Worm (Caenorhabditis elegans) whole organism, mixed stage, embryonic: Measurements from ENCODE around the gene C12D8.20.

Source experiments
- ceh-43 ChIP-seq: fragments of 200-800 bp; sonication (Bioruptor generic); optimal IDR thresholded peaks from 2 replicates; lab custom pipeline; 2018; ENCODE audit warnings: mild to moderate bottlenecking, missing genetic modification characterization, moderate library complexity, missing compliant biosample characterization
- ces-1 ChIP-seq: fragments of 150-350 bp; optimal IDR thresholded peaks from 2 replicates; lab custom pipeline; 2014; ENCODE audit warnings: missing biosample characterization, missing genetic modification reagents, missing genetic modification characterization
- drap-1 ChIP-seq: fragments of 200-800 bp; sonication (Bioruptor generic); optimal IDR thresholded peaks from 3 replicates; lab custom pipeline; 2018; ENCODE audit warnings: mild to moderate bottlenecking, missing genetic modification characterization, missing compliant biosample characterization
- elt-1 ChIP-seq: sonication (generic microtip); optimal IDR thresholded peaks from 2 replicates; lab custom pipeline; 2017; ENCODE audit warnings: missing genetic modification characterization, mild to moderate bottlenecking, missing compliant biosample characterization, antibody characterized with exemption, moderate library complexity, borderline replicate concordance; ENCODE audit not compliant: insufficient read depth
- elt-3 ChIP-seq: fragments of 150-350 bp; optimal IDR thresholded peaks from 2 replicates; lab custom pipeline; 2014; ENCODE audit warnings: missing biosample characterization, missing genetic modification characterization
- hlh-1 ChIP-seq: fragments of 150-350 bp; optimal IDR thresholded peaks from 2 replicates; lab custom pipeline; 2014; ENCODE audit warnings: missing biosample characterization, missing genetic modification reagents, missing genetic modification characterization
- lin-13 ChIP-seq: fragments of 150-350 bp; optimal IDR thresholded peaks from 2 replicates; lab custom pipeline; 2014; ENCODE audit warnings: missing biosample characterization, missing genetic modification characterization
- lsy-2 ChIP-seq: fragments of 150-350 bp; optimal IDR thresholded peaks from 2 replicates; lab custom pipeline; 2014; ENCODE audit warnings: missing biosample characterization, missing genetic modification characterization
- mab-5 ChIP-seq: fragments of 150-350 bp; optimal IDR thresholded peaks from 2 replicates; lab custom pipeline; 2014; ENCODE audit warnings: missing biosample characterization, missing genetic modification characterization
- mep-1 ChIP-seq: fragments of 150-350 bp; optimal IDR thresholded peaks from 2 replicates; lab custom pipeline; 2017; ENCODE audit warnings: missing biosample characterization, missing genetic modification reagents, missing genetic modification characterization, inconsistent platforms
- mls-2 ChIP-seq: sonication (generic microtip); optimal IDR thresholded peaks from 2 replicates; lab custom pipeline; 2016; ENCODE audit warnings: mild to moderate bottlenecking, missing genetic modification characterization, moderate library complexity, missing compliant biosample characterization
- nhr-2 ChIP-seq: fragments of 150-350 bp; optimal IDR thresholded peaks from 2 replicates; lab custom pipeline; 2014; ENCODE audit warnings: missing biosample characterization, missing genetic modification characterization
- nhr-237 ChIP-seq: fragments of 150-350 bp; optimal IDR thresholded peaks from 2 replicates; lab custom pipeline; 2014; ENCODE audit warnings: missing biosample characterization, missing genetic modification characterization
- nhr-28 ChIP-seq: fragments of 150-350 bp; optimal IDR thresholded peaks from 2 replicates; lab custom pipeline; 2014; ENCODE audit warnings: missing biosample characterization, missing genetic modification characterization
- nhr-76 ChIP-seq: sonication (generic microtip); optimal IDR thresholded peaks from 2 replicates; lab custom pipeline; 2017; ENCODE audit warnings: missing biosample characterization, missing genetic modification characterization
- pha-4 ChIP-seq: fragments of 150-350 bp; optimal IDR thresholded peaks from 2 replicates; lab custom pipeline; 2018; ENCODE audit warnings: missing biosample characterization, missing genetic modification reagents, missing genetic modification characterization
- sem-2 ChIP-seq: fragments of 200-800 bp; sonication (Bioruptor generic); optimal IDR thresholded peaks from 2 replicates; lab custom pipeline; 2018; ENCODE audit warnings: mild to moderate bottlenecking, missing genetic modification characterization, missing compliant biosample characterization
- snpc-4 ChIP-seq: fragments of 150-350 bp; optimal IDR thresholded peaks from 2 replicates; lab custom pipeline; 2014; ENCODE audit warnings: missing biosample characterization, missing genetic modification characterization
- sptf-1 ChIP-seq: sonication (generic microtip); optimal IDR thresholded peaks from 2 replicates; lab custom pipeline; 2017; ENCODE audit warnings: mild to moderate bottlenecking, missing genetic modification characterization, moderate library complexity, missing compliant biosample characterization
- unc-120 ChIP-seq: sonication (generic microtip); optimal IDR thresholded peaks from 2 replicates; lab custom pipeline; 2017; ENCODE audit warnings: missing genetic modification characterization, missing compliant biosample characterization; ENCODE audit not compliant: poor library complexity, severe bottlenecking
- unc-39 ChIP-seq: fragments of 150-350 bp; optimal IDR thresholded peaks from 2 replicates; lab custom pipeline; 2014; ENCODE audit warnings: missing biosample characterization, missing genetic modification characterization
- ztf-11 ChIP-seq: fragments of 150-350 bp; optimal IDR thresholded peaks from 2 replicates; lab custom pipeline; 2014; ENCODE audit warnings: missing biosample characterization, missing genetic modification characterization

Gene C12D8.20

ce11 chrV:10233330-10233729, 11.2 kb downstream of the C12D8.20 start, which contains the start of gene str-182:
Gene str-182 (minus strand): TSS chrV:10233430.
- no peak for TF ChIP-seq sptf-1 (tag; lab: Kevin White, UChicago)

DNA sequence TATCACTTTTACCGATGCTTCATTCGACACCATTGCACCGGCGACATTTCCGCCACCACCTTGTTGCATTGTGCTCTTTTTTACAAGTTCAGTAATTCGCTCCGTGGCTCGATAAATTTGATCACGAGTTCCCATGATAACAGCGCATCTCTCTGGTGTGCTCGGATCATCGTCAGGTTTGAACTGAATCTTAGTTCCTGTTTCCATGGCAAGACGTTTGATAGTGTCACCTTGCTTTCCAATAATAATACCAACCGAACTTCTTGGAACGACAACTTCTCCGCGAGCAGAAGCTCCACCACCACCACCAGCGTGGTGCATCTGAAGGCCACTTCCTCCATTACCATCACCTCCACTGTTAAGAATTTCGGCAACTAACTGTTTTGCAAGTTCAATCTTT, 15.1 kb downstream of the C12D8.20 start:
- TF ChIP-seq nhr-237 (tag; lab: Kevin White, UChicago) (no peak), mls-2 (no peak), sem-2 (no peak), mab-5 (tag; lab: Kevin White, UChicago) (no peak), unc-120 (tag; lab: Kevin White, UChicago) (no peak), unc-39 (tag; lab: Kevin White, UChicago) (no peak), ztf-11 (tag; lab: Kevin White, UChicago) (no peak), drap-1 (GFP tag; lab: Kevin White, UChicago) (no peak)

ce11 chrV:10237959-10238444, 15.9 kb downstream of the C12D8.20 start:
- TF ChIP-seq elt-3 (tag; lab: Kevin White, UChicago): no peak

DNA sequence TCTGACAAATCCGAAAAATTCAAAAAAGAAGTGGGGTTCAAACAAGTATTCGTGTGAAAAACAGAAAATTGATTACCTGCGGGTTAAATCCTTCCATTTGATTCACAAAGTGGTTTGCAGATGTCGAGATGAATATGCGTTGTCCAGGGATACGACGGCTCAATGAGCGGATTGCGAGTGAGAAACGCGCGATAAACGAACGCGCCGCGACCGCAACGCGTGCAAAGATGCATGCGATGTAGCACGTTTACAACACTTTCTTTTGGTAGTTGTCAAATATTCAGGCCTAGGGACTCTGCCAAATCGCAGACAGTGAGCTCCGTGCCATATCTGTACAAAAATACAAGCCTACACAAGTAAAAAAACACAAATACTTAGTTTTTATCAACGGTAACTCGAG, 16.6 kb downstream of the C12D8.20 start, which contains the start of gene fubl-1:
fubl-1 (minus strand) TSS at position 202 of the 400 bp plus-strand sequence.
- TF ChIP-seq pha-4 (tag; lab: Kevin White, UChicago) (peak; percentile 8), unc-120 (tag; lab: Kevin White, UChicago) (no peak), ces-1 (GFP tag; lab: Kevin White, UChicago) (peak; percentile 7), sptf-1 (tag; lab: Kevin White, UChicago) (peak; percentile 46), lin-13 (tag; lab: Kevin White, UChicago) (peak; percentile 2), nhr-2 (no peak), lsy-2 (tag; lab: Kevin White, UChicago) (peak; percentile 31), unc-39 (tag; lab: Kevin White, UChicago) (no peak), mep-1 (tag; lab: Kevin White, UChicago) (peak; percentile 42)

- TF ChIP-seq elt-1 (tag; lab: Kevin White, UChicago) (no peak), lsy-2 (tag; lab: Kevin White, UChicago) (no peak), drap-1 (GFP tag; lab: Kevin White, UChicago) (no peak), sptf-1 (tag; lab: Kevin White, UChicago) (no peak), hlh-1 (tag; lab: Kevin White, UChicago) (no peak), ceh-43 (GFP tag; lab: Kevin White, UChicago) (no peak), ces-1 (GFP tag; lab: Kevin White, UChicago) (no peak), nhr-76 (no peak), unc-39 (tag; lab: Kevin White, UChicago) (no peak), mep-1 (tag; lab: Kevin White, UChicago) (no peak)
These were observed 17.8 kb downstream of the C12D8.20 start, which contains the start of gene fipr-8 for ce11 chrV:10239861-10240260. Gene fipr-8 (minus strand): TSS chrV:10239961.

ce11 chrV:10241121-10241803, 19.2 kb downstream of the C12D8.20 start, which contains the start of the genes C12D8.21 and col-148:
Gene C12D8.21 (minus strand): TSS chrV:10241188.
Gene col-148 (plus strand): TSS chrV:10241753.
- TF ChIP-seq elt-3 (tag; lab: Kevin White, UChicago) (no peak), nhr-2 (no peak), snpc-4 (no peak), nhr-28 (tag; lab: Kevin White, UChicago) (no peak), unc-120 (tag; lab: Kevin White, UChicago) (no peak), nhr-237 (tag; lab: Kevin White, UChicago) (no peak)

DNA sequence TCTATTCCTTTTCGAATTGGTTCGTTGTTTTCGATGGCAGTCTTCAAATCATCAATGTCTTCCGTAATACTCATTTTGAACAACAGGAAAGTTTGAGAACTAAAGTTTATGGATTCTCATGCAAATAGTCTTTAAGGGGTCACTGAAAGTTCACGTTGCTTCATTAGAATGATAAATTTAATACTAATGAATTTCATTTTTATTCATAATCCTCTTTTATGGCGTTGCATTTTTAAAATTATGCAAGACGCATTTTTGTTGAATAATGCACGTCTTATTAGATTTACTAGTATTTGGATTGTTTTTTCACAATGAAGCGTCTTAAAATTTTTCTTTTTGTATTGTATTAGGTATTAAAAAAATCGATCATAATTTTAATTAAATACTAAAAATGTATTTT, 21.0 kb downstream of the C12D8.20 start, which contains the start of gene C12D8.9:
C12D8.9 (minus strand) TSS at position 101 of the 400 bp plus-strand sequence.
- no peak for TF ChIP-seq hlh-1 (tag; lab: Kevin White, UChicago)
- TF ChIP-seq, all 35 proteins: peak for 0
